Worm (Caenorhabditis elegans) whole organism, L4 larva: ENCODE measurements around the gene ZK1290.10.

Experiments used
- F10B5.3 ChIP-seq: sonication (generic microtip); optimal IDR thresholded peaks from 2 replicates; lab custom pipeline; 2016; ENCODE audit warnings: mild to moderate bottlenecking, missing genetic modification characterization, missing compliant biosample characterization
- F26F4.8 ChIP-seq: fragments of 200-800 bp; sonication (Bioruptor generic); conservative IDR thresholded peaks from 2 replicates; pipeline ENCODE4 v1.3.6; 2022; ENCODE audit warnings: missing genetic modification characterization, missing compliant biosample characterization
- R02D3.7 ChIP-seq: fragments of 150-350 bp; sonication (generic microtip); optimal IDR thresholded peaks from 3 replicates; lab custom pipeline; 2014; ENCODE audit warnings: missing biosample characterization, missing genetic modification characterization
- T20F7.1 ChIP-seq: fragments of 200-800 bp; sonication (Bioruptor generic); optimal IDR thresholded peaks from 2 replicates; lab custom pipeline; 2018; ENCODE audit warnings: mild to moderate bottlenecking, missing genetic modification characterization, missing compliant biosample characterization
- T26A8.4 ChIP-seq: fragments of 200-800 bp; sonication (Bioruptor generic); IDR thresholded peaks from 2 replicates; pipeline ENCODE4 v1.3.6; 2022; ENCODE audit warnings: missing genetic modification characterization, missing compliant biosample characterization
- Y75B8A.6 ChIP-seq: fragments of 200-800 bp; sonication (Bioruptor generic); IDR thresholded peaks from 2 replicates; pipeline ENCODE4 v1.3.6; 2022; ENCODE audit warnings: missing genetic modification reagents, missing genetic modification characterization, missing compliant biosample characterization
- ZK546.5 ChIP-seq, 2 experiments: sonication (generic microtip); optimal IDR thresholded peaks; 2 replicates each; lab custom pipeline; 2017; ENCODE audit warnings: missing biosample characterization in 2 of 2, missing genetic modification characterization in 2 of 2
- aha-1 ChIP-seq: fragments of 150-350 bp; peaks from one replicate; lab custom pipeline; 2014; ENCODE audit warnings: missing biosample characterization, missing genetic modification characterization
- ceh-20 ChIP-seq: fragments of 200-800 bp; sonication (Bioruptor generic); IDR thresholded peaks from 2 replicates; pipeline ENCODE4 v1.3.6; 2022; ENCODE audit warnings: missing genetic modification reagents, missing genetic modification characterization, missing compliant biosample characterization
- ceh-44 ChIP-seq: fragments of 200-800 bp; sonication (Bioruptor generic); IDR thresholded peaks from 2 replicates; pipeline ENCODE4 v1.3.6; 2022; ENCODE audit warnings: missing genetic modification reagents, missing genetic modification characterization, missing compliant biosample characterization
- ceh-82 ChIP-seq: sonication (generic microtip); optimal IDR thresholded peaks from 2 replicates; lab custom pipeline; 2017; ENCODE audit warnings: missing biosample characterization, missing genetic modification characterization
- cey-2 ChIP-seq: sonication (generic microtip); optimal IDR thresholded peaks from 3 replicates; lab custom pipeline; 2017; ENCODE audit warnings: missing genetic modification characterization, mild to moderate bottlenecking, missing compliant biosample characterization, antibody characterized with exemption, borderline replicate concordance; ENCODE audit not compliant: insufficient read depth
- daf-16 ChIP-seq, 3 experiments: sonication (generic microtip); optimal IDR thresholded peaks; 2 replicates each; lab custom pipeline; 2016 to 2017; ENCODE audit warnings: missing genetic modification characterization in 3 of 3, missing genetic modification reagents in 3 of 3, mild to moderate bottlenecking in 2 of 3, missing compliant biosample characterization in 2 of 3, missing biosample characterization in 1 of 3, moderate library complexity in 1 of 3
- daf-19 ChIP-seq: fragments of 200-800 bp; sonication (Bioruptor generic); conservative IDR thresholded peaks from 2 replicates; pipeline ENCODE4 v1.3.6; 2022; ENCODE audit warnings: missing genetic modification characterization, missing compliant biosample characterization
- daf-8 ChIP-seq: fragments of 200-800 bp; sonication (Bioruptor generic); IDR thresholded peaks from 2 replicates; pipeline ENCODE4 v1.3.6; 2022; ENCODE audit warnings: missing genetic modification characterization, missing compliant biosample characterization
- dmd-9 ChIP-seq: fragments of 200-800 bp; sonication (Bioruptor generic); IDR thresholded peaks from 2 replicates; pipeline ENCODE4 v1.3.6; 2022; ENCODE audit warnings: missing genetic modification reagents, missing genetic modification characterization, missing compliant biosample characterization
- dpl-1 ChIP-seq: fragments of 150-350 bp; optimal IDR thresholded peaks from 2 replicates; lab custom pipeline; 2014; ENCODE audit warnings: missing biosample characterization, missing genetic modification reagents, missing genetic modification characterization
- duxl-1 ChIP-seq: sonication (generic microtip); optimal IDR thresholded peaks from 2 replicates; lab custom pipeline; 2016; ENCODE audit warnings: mild to moderate bottlenecking, missing genetic modification characterization, moderate library complexity, missing compliant biosample characterization; ENCODE audit not compliant: poor library complexity
- dve-1 ChIP-seq: sonication (generic microtip); optimal IDR thresholded peaks from 2 replicates; lab custom pipeline; 2017; ENCODE audit warnings: antibody characterized with exemption, mild to moderate bottlenecking, missing genetic modification characterization, missing compliant biosample characterization; ENCODE audit not compliant: insufficient read depth
- fkh-10 ChIP-seq: fragments of 150-350 bp; optimal IDR thresholded peaks from 2 replicates; lab custom pipeline; 2014; ENCODE audit warnings: missing biosample characterization, missing genetic modification reagents, missing genetic modification characterization
- fos-1 ChIP-seq: fragments of 150-350 bp; optimal IDR thresholded peaks from 2 replicates; lab custom pipeline; 2014; ENCODE audit warnings: missing biosample characterization, missing genetic modification characterization
- hlh-11 ChIP-seq: fragments of 200-800 bp; sonication (Bioruptor generic); optimal IDR thresholded peaks from 2 replicates; lab custom pipeline; 2018; ENCODE audit warnings: mild to moderate bottlenecking, missing genetic modification characterization, missing compliant biosample characterization
- hlh-30 ChIP-seq: sonication (generic microtip); optimal IDR thresholded peaks from 2 replicates; lab custom pipeline; 2017; ENCODE audit warnings: antibody characterized with exemption, mild to moderate bottlenecking, missing genetic modification characterization, missing compliant biosample characterization; ENCODE audit not compliant: insufficient read depth
- lim-7 ChIP-seq: fragments of 200-800 bp; sonication (Bioruptor generic); IDR thresholded peaks from 2 replicates; pipeline ENCODE4 v1.3.6; 2022; ENCODE audit warnings: missing genetic modification characterization, missing compliant biosample characterization
- lin-13 ChIP-seq: fragments of 150-350 bp; optimal IDR thresholded peaks from 2 replicates; lab custom pipeline; 2014; ENCODE audit warnings: missing biosample characterization, missing genetic modification reagents, missing genetic modification characterization
- lin-15B ChIP-seq: fragments of 150-350 bp; sonication (generic microtip); optimal IDR thresholded peaks from 3 replicates; lab custom pipeline; 2014; ENCODE audit warnings: missing biosample characterization, missing genetic modification characterization
- lin-29 ChIP-seq: fragments of 200-800 bp; sonication (Bioruptor generic); IDR thresholded peaks from 2 replicates; pipeline ENCODE4 v1.3.6; 2022; ENCODE audit warnings: missing genetic modification reagents, missing genetic modification characterization, missing compliant biosample characterization
- madf-5 ChIP-seq, 2 experiments: fragments of 200-800 bp; sonication (Bioruptor generic); IDR thresholded peaks; 2 replicates each; pipeline ENCODE4 v1.3.6; 2022; ENCODE audit warnings: missing compliant biosample characterization in 2 of 2, missing genetic modification characterization in 2 of 2
- madf-9 ChIP-seq: fragments of 200-800 bp; sonication (Bioruptor generic); conservative IDR thresholded peaks from 2 replicates; pipeline ENCODE4 v1.3.6; 2022; ENCODE audit warnings: missing genetic modification reagents, missing genetic modification characterization, missing compliant biosample characterization
- mdl-1 ChIP-seq, 2 experiments: fragments of 150-350 bp in 1 of 2; sonication (generic microtip) in 1 of 2; optimal IDR thresholded peaks; 2 replicates each; lab custom pipeline; 2014 to 2017; ENCODE audit warnings: missing biosample characterization in 2 of 2, missing genetic modification characterization in 2 of 2
- mdt-29 ChIP-seq: fragments of 200-800 bp; sonication (Bioruptor generic); IDR thresholded peaks from 2 replicates; pipeline ENCODE4 v1.3.6; 2022; ENCODE audit warnings: missing genetic modification reagents, missing genetic modification characterization, missing compliant biosample characterization
- mep-1 ChIP-seq: fragments of 150-350 bp; sonication (generic microtip); optimal IDR thresholded peaks from 3 replicates; lab custom pipeline; 2014; ENCODE audit warnings: missing biosample characterization, missing genetic modification characterization
- mxl-2 ChIP-seq: fragments of 200-800 bp; sonication (Bioruptor generic); conservative IDR thresholded peaks from 2 replicates; pipeline ENCODE4 v1.3.6; 2022; ENCODE audit warnings: missing genetic modification reagents, missing genetic modification characterization, missing compliant biosample characterization
- nhr-102 ChIP-seq: sonication (generic microtip); optimal IDR thresholded peaks from 2 replicates; lab custom pipeline; 2016; ENCODE audit warnings: mild to moderate bottlenecking, missing genetic modification characterization, moderate library complexity, missing compliant biosample characterization
- nhr-111 ChIP-seq: fragments of 200-800 bp; sonication (Bioruptor generic); optimal IDR thresholded peaks from 2 replicates; lab custom pipeline; 2018; ENCODE audit warnings: mild to moderate bottlenecking, missing genetic modification characterization, missing compliant biosample characterization
- nhr-25 ChIP-seq: sonication (generic microtip); optimal IDR thresholded peaks from 2 replicates; lab custom pipeline; 2017; ENCODE audit warnings: missing genetic modification characterization, mild to moderate bottlenecking, missing compliant biosample characterization, antibody characterized with exemption, moderate library complexity, borderline replicate concordance; ENCODE audit not compliant: insufficient read depth
- nhr-42 ChIP-seq: fragments of 200-800 bp; sonication (Bioruptor generic); IDR thresholded peaks from 2 replicates; pipeline ENCODE4 v1.3.6; 2022; ENCODE audit warnings: missing genetic modification characterization, missing compliant biosample characterization
- pha-4 ChIP-seq, 2 experiments: fragments of 150-350 bp in 1 of 2; fragments of 200-800 bp in 1 of 2; sonication (Bioruptor generic) in 1 of 2; IDR thresholded peaks in 1 of 2; optimal IDR thresholded peaks in 1 of 2; 2 replicates each; pipeline versions ENCODE4 v1.3.6 to Lab custom; 2014 to 2022; ENCODE audit warnings: missing genetic modification characterization in 2 of 2, missing genetic modification reagents in 2 of 2, missing biosample characterization in 1 of 2, missing compliant biosample characterization in 1 of 2
- pqm-1 ChIP-seq: sonication (generic microtip); optimal IDR thresholded peaks from 2 replicates; lab custom pipeline; 2017; ENCODE audit warnings: missing biosample characterization, missing genetic modification characterization
- set-16 ChIP-seq: fragments of 200-800 bp; sonication (Bioruptor generic); IDR thresholded peaks from 2 replicates; pipeline ENCODE4 v1.3.6; 2022; ENCODE audit warnings: missing genetic modification reagents, missing genetic modification characterization, missing compliant biosample characterization
- skn-1 ChIP-seq: fragments of 150-350 bp; optimal IDR thresholded peaks from 2 replicates; lab custom pipeline; 2014; ENCODE audit warnings: missing biosample characterization, missing genetic modification characterization
- tra-1 ChIP-seq: fragments of 200-800 bp; sonication (Bioruptor generic); IDR thresholded peaks from 2 replicates; pipeline ENCODE4 v1.3.6; 2022; ENCODE audit warnings: missing genetic modification reagents, missing genetic modification characterization, missing compliant biosample characterization
- unc-130 ChIP-seq: sonication (generic microtip); optimal IDR thresholded peaks from 2 replicates; lab custom pipeline; 2016; ENCODE audit warnings: missing genetic modification reagents, missing genetic modification characterization, missing compliant biosample characterization
- vab-7 ChIP-seq: fragments of 200-800 bp; sonication (Bioruptor generic); IDR thresholded peaks from 2 replicates; pipeline ENCODE4 v1.3.6; 2022; ENCODE audit warnings: missing genetic modification reagents, missing genetic modification characterization, missing compliant biosample characterization
- zag-1 ChIP-seq: fragments of 150-350 bp; optimal IDR thresholded peaks from 2 replicates; lab custom pipeline; 2014; ENCODE audit warnings: missing biosample characterization, missing genetic modification characterization
- zfp-3 ChIP-seq: fragments of 200-800 bp; sonication (Bioruptor generic); conservative IDR thresholded peaks from 2 replicates; pipeline ENCODE4 v1.3.6; 2022; ENCODE audit warnings: missing genetic modification reagents, missing genetic modification characterization, missing compliant biosample characterization
- ztf-11 ChIP-seq: fragments of 150-350 bp; optimal IDR thresholded peaks from 2 replicates; lab custom pipeline; 2014; ENCODE audit warnings: missing biosample characterization, missing genetic modification characterization
- ztf-7 ChIP-seq: fragments of 150-350 bp; optimal IDR thresholded peaks from 2 replicates; lab custom pipeline; 2014; ENCODE audit warnings: missing biosample characterization, missing genetic modification characterization

The ZK1290.10 gene

DNA sequence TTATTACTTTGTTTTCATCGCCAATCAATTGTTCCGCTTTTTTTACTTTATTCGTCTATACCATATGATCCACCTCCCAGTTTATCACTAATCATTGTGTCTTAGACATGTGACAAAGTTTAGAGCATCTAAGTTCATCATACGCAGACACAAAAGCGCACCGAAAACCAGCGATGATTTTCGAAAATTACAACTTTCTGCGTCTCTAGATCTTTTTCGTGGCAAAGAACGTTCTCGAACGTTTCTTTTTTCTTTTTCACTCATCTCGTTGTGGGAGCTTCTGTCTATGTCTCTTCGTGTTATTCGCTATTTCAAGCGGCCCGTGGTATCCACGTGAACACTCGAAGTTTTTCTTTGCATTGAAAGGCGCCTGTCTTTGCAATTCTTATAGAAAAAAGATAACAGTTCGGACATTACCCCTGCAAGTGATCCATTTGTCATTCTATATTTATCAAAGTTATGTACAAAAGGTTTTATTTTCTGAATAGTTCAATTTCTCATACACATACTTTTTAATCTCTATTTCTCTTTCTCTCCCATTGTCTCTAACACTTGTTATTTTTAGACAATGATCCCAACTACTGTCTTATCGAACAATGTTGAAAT is 24.5 kb downstream of the ZK1290.10 start, which contains the start of gene ZK1290.5 (continued):
- TF ChIP-seq pha-4 (GFP tag; IDR thresholded peaks at IDR 0.05; lab: Robert Waterston, UW) (peak; percentile 86), pha-4 (tag; optimal IDR thresholded peaks at IDR 0.05; lab: Kevin White, UChicago) (peak; percentile 61), hlh-11 (tag; lab: Kevin White, UChicago) (peak; percentile 99), nhr-111 (GFP tag; lab: Kevin White, UChicago) (no peak), lin-29 (GFP tag; lab: Robert Waterston, UW) (no peak), cey-2 (peak; percentile 72), ceh-20 (GFP tag; lab: Robert Waterston, UW) (peak; percentile 90), R02D3.7 (no peak), lin-15B (tag; lab: Kevin White, UChicago) (no peak), dmd-9 (GFP tag; lab: Robert Waterston, UW) (no peak), F26F4.8 (no peak), aha-1 (tag; lab: Kevin White, UChicago) (peak; percentile 96), pqm-1 (peak; percentile 3), ZK546.5 (tag; optimal IDR thresholded peaks at IDR 0.05; lab: Kevin White, UChicago) (no peak), nhr-25 (tag; lab: Kevin White, UChicago) (peak; percentile 49), daf-8 (no peak), hlh-30 (peak; percentile 97), dve-1 (tag; lab: Kevin White, UChicago) (peak; percentile 98), ceh-82 (tag; lab: Kevin White, UChicago) (no peak), zfp-3 (peak; percentile 83), madf-9 (peak; percentile 48; the same call in 1 of the 2 replicates), madf-5 (GFP tag; IDR thresholded peaks at IDR 0.05; lab: Robert Waterston, UW) (no peak), fkh-10 (GFP tag; lab: Kevin White, UChicago) (no peak), nhr-42 (GFP tag; lab: Robert Waterston, UW) (no peak), daf-16 (GFP tag; optimal IDR thresholded peaks at IDR 0.05; lab: Kevin White, UChicago) (peak; percentile 82 to 87), daf-16 (tag; optimal IDR thresholded peaks at IDR 0.05; lab: Kevin White, UChicago) (peak; percentile 76), ztf-7 (peak; percentile 37), nhr-102 (tag; lab: Kevin White, UChicago) (peak; percentile 90), T26A8.4 (GFP tag; lab: Robert Waterston, UW) (peak; percentile 71), tra-1 (GFP tag; lab: Robert Waterston, UW) (peak; percentile 96), Y75B8A.6 (GFP tag; lab: Robert Waterston, UW) (0 out of 2 replicates have a peak, but pooled peaks have one; percentile 31), daf-19 (no peak), lim-7 (GFP tag; lab: Robert Waterston, UW) (no peak), duxl-1 (tag; lab: Kevin White, UChicago) (peak; percentile 15), ceh-44 (GFP tag; lab: Robert Waterston, UW) (no peak), set-16 (GFP tag; lab: Robert Waterston, UW) (peak; percentile 36; the same call in 1 of the 2 replicates), fos-1 (tag; lab: Kevin White, UChicago) (peak; percentile 34), F10B5.3 (tag; lab: Kevin White, UChicago) (no peak), ztf-11 (tag; lab: Kevin White, UChicago) (no peak), mxl-2 (GFP tag; lab: Robert Waterston, UW) (peak; percentile 98), mdt-29 (GFP tag; lab: Robert Waterston, UW) (peak; percentile 96), zag-1 (tag; lab: Kevin White, UChicago) (no peak), unc-130 (GFP tag; lab: Kevin White, UChicago) (no peak), T20F7.1 (GFP tag; lab: Kevin White, UChicago) (peak; percentile 84), dpl-1 (GFP tag; lab: Kevin White, UChicago) (peak; percentile 50), mep-1 (tag; lab: Kevin White, UChicago) (peak; percentile 87), vab-7 (no peak), skn-1 (no peak), lin-13 (GFP tag; lab: Kevin White, UChicago) (peak; percentile 71), mdl-1 (tag; optimal IDR thresholded peaks at IDR 0.05; lab: Kevin White, UChicago) (peak; percentile 43 to 95)
